Worm (Caenorhabditis elegans) whole organism, L1 larva: ENCODE measurements around the gene F46F5.11.

ENCODE experiments used
- C04F5.9 ChIP-seq: sonication (generic microtip); optimal IDR thresholded peaks from 2 replicates; lab custom pipeline; 2016; ENCODE audit warnings: missing genetic modification characterization, missing compliant biosample characterization
- C16A3.4 ChIP-seq: fragments of 150-350 bp; optimal IDR thresholded peaks from 2 replicates; lab custom pipeline; 2014; ENCODE audit warnings: missing biosample characterization, missing genetic modification characterization
- C34B4.2 ChIP-seq: sonication (generic microtip); optimal IDR thresholded peaks from 2 replicates; lab custom pipeline; 2017; ENCODE audit warnings: mild to moderate bottlenecking, missing genetic modification characterization, missing compliant biosample characterization
- Y116A8C.19 ChIP-seq: sonication (generic microtip); optimal IDR thresholded peaks from 2 replicates; lab custom pipeline; 2016; ENCODE audit warnings: missing compliant biosample characterization, missing genetic modification characterization, borderline replicate concordance
- aha-1 ChIP-seq: fragments of 150-350 bp; optimal IDR thresholded peaks from 2 replicates; lab custom pipeline; 2014; ENCODE audit warnings: missing biosample characterization, missing genetic modification characterization
- alr-1 ChIP-seq: fragments of 200-800 bp; sonication (Bioruptor generic); optimal IDR thresholded peaks from 2 replicates; lab custom pipeline; 2018; ENCODE audit warnings: borderline replicate concordance, mild to moderate bottlenecking, missing genetic modification characterization, missing compliant biosample characterization
- aly-2 ChIP-seq: fragments of 150-350 bp; optimal IDR thresholded peaks from 2 replicates; lab custom pipeline; 2014; ENCODE audit warnings: missing biosample characterization, missing genetic modification characterization
- ama-1 ChIP-seq: fragments of 150-350 bp; optimal IDR thresholded peaks from 2 replicates; lab custom pipeline; 2014
- blmp-1 ChIP-seq: fragments of 150-350 bp; optimal IDR thresholded peaks from 2 replicates; lab custom pipeline; 2014; ENCODE audit warnings: missing biosample characterization, missing genetic modification characterization
- ceh-63 ChIP-seq: fragments of 200-800 bp; sonication (Bioruptor generic); optimal IDR thresholded peaks from 2 replicates; lab custom pipeline; 2018; ENCODE audit warnings: mild to moderate bottlenecking, missing genetic modification characterization, missing compliant biosample characterization
- ceh-8 ChIP-seq: fragments of 200-800 bp; sonication (Bioruptor generic); optimal IDR thresholded peaks from 2 replicates; lab custom pipeline; 2018; ENCODE audit warnings: mild to moderate bottlenecking, missing genetic modification characterization, moderate library complexity, missing compliant biosample characterization
- ceh-88 ChIP-seq: fragments of 200-800 bp; sonication (Bioruptor generic); IDR thresholded peaks from 2 replicates; pipeline ENCODE4 v1.3.6; 2022; ENCODE audit warnings: missing genetic modification characterization, missing compliant biosample characterization
- ceh-90 ChIP-seq: sonication (generic microtip); optimal IDR thresholded peaks from 2 replicates; lab custom pipeline; 2016; ENCODE audit warnings: missing genetic modification characterization, missing compliant biosample characterization
- ces-1 ChIP-seq: fragments of 150-350 bp; optimal IDR thresholded peaks from 2 replicates; lab custom pipeline; 2014; ENCODE audit warnings: missing biosample characterization, missing genetic modification reagents, missing genetic modification characterization
- dpl-1 ChIP-seq, 3 experiments: fragments of 150-350 bp in 2 of 3; sonication (generic microtip) in 1 of 3; optimal IDR thresholded peaks; 2 replicates each; lab custom pipeline; 2014 to 2017; ENCODE audit warnings: missing biosample characterization in 3 of 3, missing genetic modification characterization in 3 of 3, missing genetic modification reagents in 3 of 3
- dsc-1 ChIP-seq: sonication (generic microtip); optimal IDR thresholded peaks from 2 replicates; lab custom pipeline; 2016; ENCODE audit warnings: mild to moderate bottlenecking, missing genetic modification characterization, missing compliant biosample characterization
- elt-2 ChIP-seq: sonication (generic microtip); optimal IDR thresholded peaks from 2 replicates; lab custom pipeline; 2016; ENCODE audit warnings: missing genetic modification characterization, mild to moderate bottlenecking, inconsistent platforms, missing compliant biosample characterization, missing genetic modification reagents
- elt-3 ChIP-seq, 6 experiments: fragments of 150-350 bp in 1 of 6; sonication (generic microtip); optimal IDR thresholded peaks; 2 replicates each; lab custom pipeline; 2017 to 2018; ENCODE audit warnings: missing biosample characterization in 6 of 6, missing genetic modification characterization in 6 of 6, inconsistent platforms in 1 of 6
- fkh-4 ChIP-seq: sonication (generic microtip); optimal IDR thresholded peaks from 2 replicates; lab custom pipeline; 2016; ENCODE audit warnings: missing compliant biosample characterization, missing genetic modification characterization, borderline replicate concordance
- grh-1 ChIP-seq: fragments of 200-800 bp; sonication (Bioruptor generic); IDR thresholded peaks from 2 replicates; pipeline ENCODE4 v1.3.6; 2022; ENCODE audit warnings: missing genetic modification reagents, missing genetic modification characterization, missing compliant biosample characterization
- jun-1 ChIP-seq: fragments of 150-350 bp; optimal IDR thresholded peaks from 2 replicates; lab custom pipeline; 2014; ENCODE audit warnings: missing biosample characterization, missing genetic modification reagents, missing genetic modification characterization
- lir-3 ChIP-seq: sonication (generic microtip); optimal IDR thresholded peaks from 2 replicates; lab custom pipeline; 2016; ENCODE audit warnings: mild to moderate bottlenecking, missing genetic modification characterization, moderate library complexity, missing compliant biosample characterization; ENCODE audit not compliant: poor library complexity
- mep-1 ChIP-seq: fragments of 150-350 bp; optimal IDR thresholded peaks from 2 replicates; lab custom pipeline; 2014; ENCODE audit warnings: missing biosample characterization, missing genetic modification characterization
- nhr-28 ChIP-seq: fragments of 150-350 bp; optimal IDR thresholded peaks from 2 replicates; lab custom pipeline; 2014; ENCODE audit warnings: missing biosample characterization, missing genetic modification characterization
- nhr-71 ChIP-seq: sonication (generic microtip); optimal IDR thresholded peaks from 2 replicates; lab custom pipeline; 2016; ENCODE audit warnings: mild to moderate bottlenecking, missing genetic modification characterization, moderate library complexity, missing compliant biosample characterization
- nhr-76 ChIP-seq: sonication (generic microtip); optimal IDR thresholded peaks from 2 replicates; lab custom pipeline; 2017; ENCODE audit warnings: missing biosample characterization, missing genetic modification characterization
- nhr-77 ChIP-seq: fragments of 150-350 bp; optimal IDR thresholded peaks from 2 replicates; lab custom pipeline; 2014; ENCODE audit warnings: missing biosample characterization, missing genetic modification characterization
- pqm-1 ChIP-seq: sonication (generic microtip); optimal IDR thresholded peaks from 3 replicates; lab custom pipeline; 2017; ENCODE audit warnings: missing biosample characterization, missing genetic modification characterization
- snu-23 ChIP-seq: sonication (generic microtip); optimal IDR thresholded peaks from 2 replicates; lab custom pipeline; 2016; ENCODE audit warnings: missing genetic modification characterization, missing compliant biosample characterization
- swsn-7 ChIP-seq: sonication (generic microtip); optimal IDR thresholded peaks from 2 replicates; lab custom pipeline; 2016; ENCODE audit warnings: missing genetic modification characterization, missing compliant biosample characterization
- tbx-2 ChIP-seq: sonication (generic microtip); optimal IDR thresholded peaks from 2 replicates; lab custom pipeline; 2016; ENCODE audit warnings: missing genetic modification characterization, missing compliant biosample characterization
- tlp-1 ChIP-seq: fragments of 150-350 bp; optimal IDR thresholded peaks from 2 replicates; lab custom pipeline; 2014; ENCODE audit warnings: missing biosample characterization, missing genetic modification characterization
- unc-130 ChIP-seq: fragments of 150-350 bp; optimal IDR thresholded peaks from 2 replicates; lab custom pipeline; 2017; ENCODE audit warnings: missing biosample characterization, missing genetic modification characterization, inconsistent platforms
- unc-30 ChIP-seq: sonication (generic microtip); optimal IDR thresholded peaks from 2 replicates; lab custom pipeline; 2017; ENCODE audit warnings: missing biosample characterization, missing genetic modification characterization
- unc-86 ChIP-seq: sonication (generic microtip); optimal IDR thresholded peaks from 2 replicates; lab custom pipeline; 2016; ENCODE audit warnings: missing genetic modification characterization, missing compliant biosample characterization
- xbp-1 ChIP-seq: sonication (generic microtip); optimal IDR thresholded peaks from 2 replicates; lab custom pipeline; 2016; ENCODE audit warnings: missing genetic modification characterization, missing compliant biosample characterization
- zip-4 ChIP-seq: fragments of 200-800 bp; sonication (Bioruptor generic); optimal IDR thresholded peaks from 2 replicates; lab custom pipeline; 2018; ENCODE audit warnings: mild to moderate bottlenecking, missing genetic modification characterization, moderate library complexity, missing compliant biosample characterization

The F46F5.11 gene

ce11 chrII:825521-825920 lies 17.0 kb downstream of the F46F5.11 start, which contains the start of gene F28A10.1:
TSS of gene F28A10.1 (plus strand) at chrII:825821.
- no peak for TF ChIP-seq mep-1 (tag; lab: Kevin White, UChicago)
- TF ChIP-seq blmp-1 (tag; lab: Kevin White, UChicago), result no peak
- no peak for TF ChIP-seq elt-3 (tag; optimal IDR thresholded peaks at IDR 0.05; lab: Kevin White, UChicago)
- TF ChIP-seq unc-86, result no peak
- TF ChIP-seq lir-3, result no peak
- TF ChIP-seq dsc-1 (tag; lab: Kevin White, UChicago), result no peak
- no peak for TF ChIP-seq ceh-88 (GFP tag; lab: Robert Waterston, UW)
- no peak for TF ChIP-seq nhr-76 (tag; lab: Kevin White, UChicago)
- no peak for TF ChIP-seq snu-23 (GFP tag; lab: Kevin White, UChicago)
- no peak for TF ChIP-seq nhr-77 (tag; lab: Kevin White, UChicago)
- TF ChIP-seq tbx-2 (tag; lab: Kevin White, UChicago), result no peak
- no peak for TF ChIP-seq tlp-1
- no peak for TF ChIP-seq C04F5.9 (tag; lab: Kevin White, UChicago)
- TF ChIP-seq nhr-71 (tag; lab: Kevin White, UChicago), result no peak
- TF ChIP-seq nhr-28 (tag; lab: Kevin White, UChicago), result no peak
- no peak for TF ChIP-seq ces-1
- no peak for TF ChIP-seq pqm-1 (tag; lab: Kevin White, UChicago)

DNA sequence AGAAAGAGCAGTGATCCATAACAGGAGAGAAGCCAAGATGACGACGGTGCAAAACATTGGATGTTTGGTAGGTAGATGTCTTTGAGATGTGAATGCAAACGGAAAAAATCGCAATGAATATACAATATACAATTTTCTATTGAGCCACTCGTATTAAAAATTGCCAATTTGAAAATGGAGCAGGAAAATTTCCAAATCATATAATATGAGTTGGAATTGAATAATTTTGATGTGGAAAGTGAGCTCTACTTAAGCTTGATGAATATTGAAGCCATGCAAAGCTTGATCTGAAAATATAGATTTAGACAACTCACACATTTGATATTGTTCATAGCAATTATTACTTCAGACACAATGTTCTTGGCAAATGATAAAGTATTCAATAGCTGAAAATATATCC lies 29.9 kb downstream of the F46F5.11 start, which contains the start of gene F28A10.8:
TSS of gene F28A10.8 (minus strand) at position 101 of the 400 bp plus-strand sequence.
- no peak for TF ChIP-seq swsn-7 (tag; lab: Kevin White, UChicago)
- no peak for TF ChIP-seq tlp-1
- TF ChIP-seq unc-130 (tag; lab: Kevin White, UChicago), result no peak
- TF ChIP-seq zip-4 (GFP tag; lab: Kevin White, UChicago), result no peak
- TF ChIP-seq C34B4.2 (tag; lab: Kevin White, UChicago), result no peak
- no peak for TF ChIP-seq aly-2 (tag; lab: Kevin White, UChicago)
- TF ChIP-seq unc-86, result no peak
- TF ChIP-seq alr-1, result no peak
- no peak for TF ChIP-seq Y116A8C.19 (tag; lab: Kevin White, UChicago)
- no peak for TF ChIP-seq ceh-63 (GFP tag; lab: Kevin White, UChicago)
- no peak for TF ChIP-seq ceh-8
- TF ChIP-seq dsc-1 (tag; lab: Kevin White, UChicago), result no peak
- no peak for TF ChIP-seq pqm-1 (tag; lab: Kevin White, UChicago)
- TF ChIP-seq dpl-1 (GFP tag; optimal IDR thresholded peaks at IDR 0.05; lab: Kevin White, UChicago), result no peak
- TF ChIP-seq nhr-28 (tag; lab: Kevin White, UChicago), result no peak
- TF ChIP-seq, all 84 proteins: peak for 0

DNA sequence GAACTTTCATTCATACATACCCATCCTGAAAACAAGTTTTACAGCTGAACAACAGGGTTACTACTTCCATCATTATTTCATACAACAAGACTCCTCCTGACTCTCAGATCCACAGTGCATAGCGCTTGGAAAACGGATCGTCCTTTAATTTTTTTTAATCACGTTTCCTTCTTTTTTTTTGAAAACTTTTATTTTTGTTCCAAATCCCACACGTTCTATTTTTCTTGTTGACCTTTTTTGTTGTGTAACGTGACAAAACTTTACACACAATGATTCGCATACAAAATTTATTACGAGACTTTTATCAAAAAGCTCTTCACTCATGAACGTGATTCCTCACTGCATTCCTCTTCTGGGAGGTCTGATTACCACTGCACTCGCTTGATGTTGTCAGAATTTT lies 31.6 kb downstream of the F46F5.11 start, which contains the start of gene clc-33:
TSS of gene clc-33 (plus strand) at position 301 of the 400 bp plus-strand sequence.
- TF ChIP-seq grh-1 (GFP tag; lab: Robert Waterston, UW) (no peak), C16A3.4 (tag; lab: Kevin White, UChicago) (no peak), xbp-1 (tag; lab: Kevin White, UChicago) (no peak), ama-1 (lab: Kevin White, UChicago) (no peak), dpl-1 (GFP tag; optimal IDR thresholded peaks at IDR 0.05; lab: Kevin White, UChicago) (no peak), dsc-1 (tag; lab: Kevin White, UChicago) (no peak), elt-2 (tag; lab: Kevin White, UChicago) (no peak), nhr-77 (tag; lab: Kevin White, UChicago) (no peak), C34B4.2 (tag; lab: Kevin White, UChicago) (no peak), jun-1 (tag; lab: Kevin White, UChicago) (no peak), aha-1 (tag; lab: Kevin White, UChicago) (no peak), unc-30 (tag; lab: Kevin White, UChicago) (no peak), ceh-90 (tag; lab: Kevin White, UChicago) (no peak), zip-4 (GFP tag; lab: Kevin White, UChicago) (no peak), alr-1 (no peak), ceh-8 (no peak), ces-1 (no peak), lir-3 (no peak), fkh-4 (no peak)
- TF ChIP-seq, all 84 proteins: peak for 0
